Fruit fly (Drosophila melanogaster) whole organism, pupa: ENCODE measurements around the gene CG16700.

ENCODE experiments used
- CG12605 ChIP-seq: fragments of 200-800 bp; sonication (Bioruptor generic); IDR thresholded peaks from 2 replicates; pipeline ENCODE4 v1.3.6; 2022; ENCODE audit warnings: missing biosample characterization, missing genetic modification characterization
- CG14655 ChIP-seq: fragments of 200-800 bp; sonication (Bioruptor generic); optimal IDR thresholded peaks from 3 replicates; lab custom pipeline; 2017; ENCODE audit warnings: mild to moderate bottlenecking, missing biosample characterization, missing genetic modification reagents, missing genetic modification characterization
- D1 ChIP-seq: fragments of 200-800 bp; sonication (Bioruptor generic); optimal IDR thresholded peaks from 2 replicates; lab custom pipeline; 2018; ENCODE audit warnings: missing biosample characterization, mild to moderate bottlenecking, missing genetic modification characterization, moderate library complexity

dm6 chrX:17122425-17123094, 30.9 kb downstream of the CG16700 start:
- TF ChIP-seq CG12605 (GFP tag; lab: Robert Waterston, UW) (no peak), D1 (tag; lab: Kevin White, UChicago) (no peak), CG14655 (GFP tag; lab: Kevin White, UChicago) (no peak)
